Worm (Caenorhabditis elegans): ENCODE measurements around the gene fbxa-36.
A peak's percentile ranks its signal among the peaks of the same experiment; 100 is the strongest.

Gene fbxa-36

ce11 chrIII:1323555-1323954 is 30.5 kb upstream of the fbxa-36 start:
- TF ChIP-seq pqm-1 (tag; optimal IDR thresholded peaks at IDR 0.05) (peak; percentile 89), zip-4 (GFP tag; optimal IDR thresholded peaks at IDR 0.05) (no peak), aha-1 (tag; optimal IDR thresholded peaks at IDR 0.05) (no peak), hlh-17 (GFP tag; optimal IDR thresholded peaks at IDR 0.05; ENCODE audit: borderline replicate concordance) (no peak), ces-1 (GFP tag; optimal IDR thresholded peaks at IDR 0.05) (no peak), lin-15B (tag; optimal IDR thresholded peaks at IDR 0.05) (no peak), zag-1 (tag; optimal IDR thresholded peaks at IDR 0.05) (no peak), blmp-1 (tag; optimal IDR thresholded peaks at IDR 0.05) (no peak), jun-1 (tag; optimal IDR thresholded peaks at IDR 0.05) (no peak), elt-2 (tag; optimal IDR thresholded peaks at IDR 0.05) (peak; percentile 92), sox-4 (tag; optimal IDR thresholded peaks at IDR 0.05) (no peak), pax-3 (tag; optimal IDR thresholded peaks at IDR 0.05) (peak; percentile 16), mab-9 (GFP tag; IDR thresholded peaks at IDR 0.05) (no peak), lsy-2 (tag; optimal IDR thresholded peaks at IDR 0.05) (peak in 1 of 2 experiments; percentile 20)

- no peak for TF ChIP-seq egl-13 (tag; optimal IDR thresholded peaks at IDR 0.05)
- no peak for TF ChIP-seq efl-1 (optimal IDR thresholded peaks at IDR 0.05)
- TF ChIP-seq efl-1 (GFP tag; optimal IDR thresholded peaks at IDR 0.05 in 1 of 2) = no peak
- no peak for TF ChIP-seq fkh-10 (GFP tag; optimal IDR thresholded peaks at IDR 0.05)
Measured at ce11 chrIII:1321561-1321960, 28.5 kb upstream of the fbxa-36 start, which contains the start of gene fbxa-15. fbxa-15 (minus strand) TSS chrIII:1321661.

- TF ChIP-seq elt-2 (tag; optimal IDR thresholded peaks at IDR 0.05) (peak; percentile 33), vab-15 (tag; optimal IDR thresholded peaks at IDR 0.05) (no peak)
Measured at ce11 chrIII:1315038-1315437, 22.0 kb upstream of the fbxa-36 start, which contains the start of the genes fbxa-80 and fbxa-19. fbxa-80 (minus strand) TSS chrIII:1315210. fbxa-19 (plus strand) TSS chrIII:1315401.

- TF ChIP-seq vab-15 (tag; optimal IDR thresholded peaks at IDR 0.05) (no peak), nhr-11 (tag; optimal IDR thresholded peaks at IDR 0.05) (no peak), efl-1 (optimal IDR thresholded peaks at IDR 0.05) (no peak), efl-1 (GFP tag; optimal IDR thresholded peaks at IDR 0.05 in 1 of 2) (peak in 1 of 2 experiments; percentile 24), mdl-1 (tag; optimal IDR thresholded peaks at IDR 0.05) (no peak), nhr-20 (tag; optimal IDR thresholded peaks at IDR 0.05) (no peak), snu-23 (GFP tag; optimal IDR thresholded peaks at IDR 0.05) (no peak)
Measured at ce11 chrIII:1314283-1314682, 21.2 kb upstream of the fbxa-36 start.

- TF ChIP-seq grh-1 (GFP tag; IDR thresholded peaks at IDR 0.05) (no peak), aly-2 (tag; optimal IDR thresholded peaks at IDR 0.05) (no peak), snpc-4 (tag; optimal IDR thresholded peaks at IDR 0.05) (no peak), C16A3.4 (tag; optimal IDR thresholded peaks at IDR 0.05) (no peak), elt-2 (tag; optimal IDR thresholded peaks at IDR 0.05) (no peak), ets-5 (GFP tag; IDR thresholded peaks at IDR 0.05) (no peak), fos-1 (tag; optimal IDR thresholded peaks at IDR 0.05) (no peak), nhr-76 (tag; optimal IDR thresholded peaks at IDR 0.05) (no peak), skn-1 (tag; optimal IDR thresholded peaks at IDR 0.05) (no peak), vab-15 (tag; optimal IDR thresholded peaks at IDR 0.05) (no peak), pag-3 (tag; optimal IDR thresholded peaks at IDR 0.05; ENCODE audit: borderline replicate concordance, insufficient read depth) (no peak), mab-9 (GFP tag; IDR thresholded peaks at IDR 0.05) (no peak), blmp-1 (tag; optimal IDR thresholded peaks at IDR 0.05) (no peak), nhr-11 (tag; optimal IDR thresholded peaks at IDR 0.05) (no peak), unc-62 (GFP tag; optimal IDR thresholded peaks at IDR 0.05) (no peak), tbx-2 (tag; optimal IDR thresholded peaks at IDR 0.05) (no peak), nhr-20 (tag; optimal IDR thresholded peaks at IDR 0.05) (no peak), aha-1 (tag; optimal IDR thresholded peaks at IDR 0.05) (no peak), unc-98 (GFP tag; IDR thresholded peaks at IDR 0.05) (no peak), ceh-88 (GFP tag; IDR thresholded peaks at IDR 0.05) (no peak)
Measured at ce11 chrIII:1311367-1311766, 18.3 kb upstream of the fbxa-36 start.

All from whole organism, L1 larva.